Fruit fly (Drosophila melanogaster) whole organism, adult: ENCODE data around the gene Mitf.
A peak's percentile ranks its signal among the peaks of the same experiment; 100 is the strongest.

Experiments
- CG11617 ChIP-seq: fragments of 200-800 bp; sonication (Bioruptor generic); optimal IDR thresholded peaks from 2 replicates; lab custom pipeline; 2017; ENCODE audit warnings: mild to moderate bottlenecking, missing biosample characterization, missing genetic modification reagents, missing genetic modification characterization
- CG12768 ChIP-seq: fragments of 200-800 bp; sonication (Bioruptor generic); optimal IDR thresholded peaks from 2 replicates; lab custom pipeline; 2017; ENCODE audit warnings: missing biosample characterization, missing genetic modification characterization, mild to moderate bottlenecking, moderate library complexity, missing genetic modification reagents
- CG14711 ChIP-seq: fragments of 200-800 bp; sonication (Bioruptor generic); optimal IDR thresholded peaks from 2 replicates; lab custom pipeline; 2018; ENCODE audit warnings: missing biosample characterization, mild to moderate bottlenecking, missing genetic modification characterization, moderate library complexity
- CG1620 ChIP-seq: fragments of 200-800 bp; sonication (Bioruptor generic); optimal IDR thresholded peaks from 2 replicates; lab custom pipeline; 2016; ENCODE audit warnings: missing biosample characterization, missing genetic modification characterization
- CG33017 ChIP-seq: fragments of 200-800 bp; sonication (Bioruptor generic); optimal IDR thresholded peaks from 2 replicates; lab custom pipeline; 2018; ENCODE audit warnings: missing biosample characterization, mild to moderate bottlenecking, missing genetic modification characterization, moderate library complexity
- CG5204 ChIP-seq: fragments of 200-800 bp; sonication (Bioruptor generic); optimal IDR thresholded peaks from 2 replicates; lab custom pipeline; 2016; ENCODE audit warnings: missing biosample characterization, missing genetic modification characterization
- CG7045 ChIP-seq: fragments of 200-800 bp; sonication (Bioruptor generic); optimal IDR thresholded peaks from 2 replicates; lab custom pipeline; 2017; ENCODE audit warnings: missing biosample characterization, mild to moderate bottlenecking, missing genetic modification characterization
- CG7101 ChIP-seq: fragments of 200-800 bp; sonication (Bioruptor generic); optimal IDR thresholded peaks from 2 replicates; lab custom pipeline; 2018; ENCODE audit warnings: missing biosample characterization, mild to moderate bottlenecking, missing genetic modification characterization, moderate library complexity
- Clk ChIP-seq: fragments of 200-800 bp; sonication (Bioruptor generic); optimal IDR thresholded peaks from 2 replicates; lab custom pipeline; 2017; ENCODE audit warnings: missing biosample characterization, missing genetic modification characterization
- Crg-1 ChIP-seq: fragments of 200-800 bp; sonication (Bioruptor generic); optimal IDR thresholded peaks from 2 replicates; lab custom pipeline; 2016; ENCODE audit warnings: missing biosample characterization, missing genetic modification characterization
- Hr96 ChIP-seq: fragments of 200-800 bp; sonication (Bioruptor generic); optimal IDR thresholded peaks from 2 replicates; lab custom pipeline; 2016; ENCODE audit warnings: missing biosample characterization, missing genetic modification characterization
- Mnt ChIP-seq: fragments of 200-800 bp; sonication (Bioruptor generic); optimal IDR thresholded peaks from 2 replicates; lab custom pipeline; 2016; ENCODE audit warnings: missing biosample characterization, mild to moderate bottlenecking, missing genetic modification characterization
- bab1 ChIP-seq: fragments of 200-800 bp; sonication (Bioruptor generic); optimal IDR thresholded peaks from 3 replicates; lab custom pipeline; 2019; ENCODE audit warnings: missing biosample characterization, mild to moderate bottlenecking, missing genetic modification characterization, moderate library complexity
- cic ChIP-seq: fragments of 200-800 bp; sonication (Bioruptor generic); optimal IDR thresholded peaks from 2 replicates; lab custom pipeline; 2017; ENCODE audit warnings: missing biosample characterization, mild to moderate bottlenecking, missing genetic modification characterization, moderate library complexity
- cnc ChIP-seq, 2 experiments: fragments of >200 bp; optimal IDR thresholded peaks; 2 replicates each; lab custom pipeline; 2017
- kay ChIP-seq: fragments of 200-800 bp; sonication (Bioruptor generic); peaks from one replicate; lab custom pipeline; 2016; ENCODE audit warnings: missing biosample characterization, missing genetic modification characterization, borderline replicate concordance
- ovo ChIP-seq: fragments of 200-800 bp; sonication (Bioruptor generic); optimal IDR thresholded peaks from 2 replicates; lab custom pipeline; 2016; ENCODE audit warnings: missing biosample characterization, missing genetic modification characterization
- pad ChIP-seq: fragments of 200-800 bp; sonication (Bioruptor generic); optimal IDR thresholded peaks from 3 replicates; lab custom pipeline; 2017; ENCODE audit warnings: missing biosample characterization, missing genetic modification characterization, mild to moderate bottlenecking, moderate library complexity, missing genetic modification reagents
- tj ChIP-seq: fragments of 200-800 bp; sonication (Bioruptor generic); optimal IDR thresholded peaks from 3 replicates; lab custom pipeline; 2017; ENCODE audit warnings: missing biosample characterization, mild to moderate bottlenecking, missing genetic modification characterization, moderate library complexity
- toe ChIP-seq: fragments of 200-800 bp; sonication (Bioruptor generic); optimal IDR thresholded peaks from 2 replicates; lab custom pipeline; 2016; ENCODE audit warnings: missing biosample characterization, missing genetic modification characterization

The Mitf gene

dm6 chr4:1230564-1230964 lies 31.9 kb downstream of the Mitf start, which contains the start of the genes Dyrk3 and Cadps:
Gene Dyrk3, minus strand, starts transcription at chr4:1230713.
Gene Cadps, plus strand, starts transcription at chr4:1230837.
- TF ChIP-seq Mnt: peak; percentile 75
- no peak for TF ChIP-seq tj
- TF ChIP-seq bab1 (GFP tag; lab: Kevin White, UChicago): peak; percentile 22
- TF ChIP-seq CG14711: peak; percentile 20
- TF ChIP-seq CG7101 (tag; lab: Kevin White, UChicago): peak; percentile 22
- TF ChIP-seq kay: no peak
- TF ChIP-seq Crg-1: no peak
- TF ChIP-seq CG7045: no peak
- no peak for TF ChIP-seq CG1620 (GFP tag; lab: Kevin White, UChicago)
- TF ChIP-seq CG33017: no peak
- no peak for TF ChIP-seq ovo (GFP tag; lab: Kevin White, UChicago)

- TF ChIP-seq CG14711 (no peak), kay (peak; percentile 69)
These were observed 33.1 kb downstream of the Mitf start for dm6 chr4:1231648-1232286.

- no peak for TF ChIP-seq Clk
- TF ChIP-seq pad (GFP tag; lab: Kevin White, UChicago): no peak
- TF ChIP-seq CG5204 (GFP tag; lab: Kevin White, UChicago): no peak
- no peak for TF ChIP-seq toe (GFP tag; lab: Kevin White, UChicago)
- no peak for TF ChIP-seq CG7045
- TF ChIP-seq Crg-1: no peak
- TF ChIP-seq Mnt: no peak
- TF ChIP-seq CG11617 (GFP tag; lab: Kevin White, UChicago): no peak
- TF ChIP-seq kay: no peak
- no peak for TF ChIP-seq CG1620 (GFP tag; lab: Kevin White, UChicago)
- TF ChIP-seq CG14711: no peak
- no peak for TF ChIP-seq CG12768 (GFP tag; lab: Kevin White, UChicago)
- TF ChIP-seq ovo (GFP tag; lab: Kevin White, UChicago): no peak
- TF ChIP-seq tj: no peak
- no peak for TF ChIP-seq cic (GFP tag; lab: Kevin White, UChicago)
- no peak for TF ChIP-seq bab1 (GFP tag; lab: Kevin White, UChicago)
- no peak for TF ChIP-seq Hr96 (GFP tag; lab: Kevin White, UChicago)
- TF ChIP-seq CG33017: no peak
- TF ChIP-seq CG7101 (tag; lab: Kevin White, UChicago): no peak
These were observed 34.7 kb downstream of the Mitf start for dm6 chr4:1233351-1233750.

dm6 chr4:1234749-1235148 lies 36.1 kb downstream of the Mitf start:
- no peak for TF ChIP-seq CG7101 (tag; lab: Kevin White, UChicago)
- TF ChIP-seq CG12768 (GFP tag; lab: Kevin White, UChicago): no peak
- no peak for TF ChIP-seq tj
- TF ChIP-seq Mnt: no peak
- TF ChIP-seq Crg-1: no peak
- TF ChIP-seq CG33017: no peak
- TF ChIP-seq ovo (GFP tag; lab: Kevin White, UChicago): no peak
- TF ChIP-seq cic (GFP tag; lab: Kevin White, UChicago): no peak
- TF ChIP-seq CG5204 (GFP tag; lab: Kevin White, UChicago): no peak
- TF ChIP-seq CG1620 (GFP tag; lab: Kevin White, UChicago): no peak
- TF ChIP-seq toe (GFP tag; lab: Kevin White, UChicago): no peak

- TF ChIP-seq Crg-1: no peak
- TF ChIP-seq cic (GFP tag; lab: Kevin White, UChicago): no peak
- TF ChIP-seq Mnt: no peak
- no peak for TF ChIP-seq CG5204 (GFP tag; lab: Kevin White, UChicago)
- TF ChIP-seq Hr96 (GFP tag; lab: Kevin White, UChicago): no peak
- TF ChIP-seq toe (GFP tag; lab: Kevin White, UChicago): no peak
- TF ChIP-seq Clk: no peak
- TF ChIP-seq cnc (optimal IDR thresholded peaks at IDR 0.05; lab: Kevin White, UChicago): no peak
- no peak for TF ChIP-seq CG14711
- TF ChIP-seq tj: no peak
- TF ChIP-seq CG11617 (GFP tag; lab: Kevin White, UChicago): no peak
- no peak for TF ChIP-seq CG7045
These were observed 39.6 kb downstream of the Mitf start for dm6 chr4:1238252-1238651.

- TF ChIP-seq CG7101 (tag; lab: Kevin White, UChicago) (no peak), Clk (no peak)
These were observed 52.3 kb downstream of the Mitf start for dm6 chr4:1250978-1251377.

dm6 chr4:1257071-1257698 lies 58.5 kb downstream of the Mitf start:
- peak; percentile 9 for TF ChIP-seq tj

- TF ChIP-seq CG7045 (no peak), cnc (optimal IDR thresholded peaks at IDR 0.05; lab: Kevin White, UChicago) (no peak), cic (GFP tag; lab: Kevin White, UChicago) (no peak), Hr96 (GFP tag; lab: Kevin White, UChicago) (no peak), ovo (GFP tag; lab: Kevin White, UChicago) (no peak), CG14711 (no peak), Mnt (no peak), CG11617 (GFP tag; lab: Kevin White, UChicago) (no peak), CG12768 (GFP tag; lab: Kevin White, UChicago) (no peak), pad (GFP tag; lab: Kevin White, UChicago) (no peak), CG5204 (GFP tag; lab: Kevin White, UChicago) (no peak), tj (no peak), bab1 (GFP tag; lab: Kevin White, UChicago) (no peak), Crg-1 (no peak), CG33017 (no peak), Clk (no peak)
These were observed 61.7 kb downstream of the Mitf start for dm6 chr4:1260363-1260762.
